Fruit fly (Drosophila melanogaster): ENCODE results near the gene AMPdeam.

- TF ChIP-seq h (optimal IDR thresholded peaks at IDR 0.05) (no peak), psq (optimal IDR thresholded peaks at IDR 0.05) (no peak), insv (optimal IDR thresholded peaks at IDR 0.05) (no peak), ttk (optimal IDR thresholded peaks at IDR 0.05) (no peak), Myc (optimal IDR thresholded peaks at IDR 0.05) (no peak), Sin3A (optimal IDR thresholded peaks at IDR 0.05) (no peak)
Observed at dm6 chrX:13843487-13843886, 2.2 kb downstream of the AMPdeam start.
